Worm (Caenorhabditis elegans) whole organism, L3 larva: ENCODE measurements around the gene ZK353.9.

Experiments used
- R02D3.7 ChIP-seq: fragments of 150-350 bp; optimal IDR thresholded peaks from 2 replicates; lab custom pipeline; 2014; ENCODE audit warnings: missing biosample characterization, missing genetic modification characterization
- ZK546.5 ChIP-seq: sonication (generic microtip); optimal IDR thresholded peaks from 2 replicates; lab custom pipeline; 2017; ENCODE audit warnings: missing biosample characterization, missing genetic modification characterization
- aly-2 ChIP-seq: fragments of 150-350 bp; optimal IDR thresholded peaks from 2 replicates; lab custom pipeline; 2014; ENCODE audit warnings: missing biosample characterization, missing genetic modification characterization
- ama-1 ChIP-seq: fragments of 150-350 bp; optimal IDR thresholded peaks from 2 replicates; lab custom pipeline; 2018
- ceh-28 ChIP-seq: fragments of 150-350 bp; optimal IDR thresholded peaks from 2 replicates; lab custom pipeline; 2014; ENCODE audit warnings: missing biosample characterization, missing genetic modification reagents, missing genetic modification characterization
- ceh-9 ChIP-seq: sonication (generic microtip); optimal IDR thresholded peaks from 2 replicates; lab custom pipeline; 2018; ENCODE audit warnings: missing biosample characterization, missing genetic modification characterization
- daf-12 ChIP-seq: fragments of 150-350 bp; optimal IDR thresholded peaks from 2 replicates; lab custom pipeline; 2014; ENCODE audit warnings: missing biosample characterization, missing genetic modification reagents, missing genetic modification characterization
- egl-27 ChIP-seq: sonication (generic microtip); optimal IDR thresholded peaks from 4 replicates; lab custom pipeline; 2017; ENCODE audit warnings: missing biosample characterization, missing genetic modification reagents, missing genetic modification characterization
- egl-5 ChIP-seq: fragments of 150-350 bp; optimal IDR thresholded peaks from 2 replicates; lab custom pipeline; 2017; ENCODE audit warnings: missing biosample characterization, missing genetic modification reagents, missing genetic modification characterization, inconsistent platforms
- elt-1 ChIP-seq: fragments of 150-350 bp; optimal IDR thresholded peaks from 2 replicates; lab custom pipeline; 2014; ENCODE audit warnings: missing biosample characterization, missing genetic modification characterization
- elt-2 ChIP-seq: sonication (generic microtip); optimal IDR thresholded peaks from 2 replicates; lab custom pipeline; 2016; ENCODE audit warnings: missing genetic modification reagents, mild to moderate bottlenecking, missing genetic modification characterization, missing compliant biosample characterization
- elt-3 ChIP-seq, 3 experiments: fragments of 150-350 bp in 1 of 3; sonication (generic microtip) in 2 of 3; optimal IDR thresholded peaks; 2 replicates in 2 of 3; 4 replicates in 1 of 3; lab custom pipeline; 2014 to 2017; ENCODE audit warnings: missing biosample characterization in 3 of 3, missing genetic modification characterization in 3 of 3
- eor-1 ChIP-seq, 2 experiments: fragments of 150-350 bp; optimal IDR thresholded peaks; 2 replicates each; lab custom pipeline; 2014 to 2018; ENCODE audit warnings: missing biosample characterization in 2 of 2, missing genetic modification characterization in 2 of 2
- fkh-10 ChIP-seq: sonication (generic microtip); optimal IDR thresholded peaks from 2 replicates; lab custom pipeline; 2017; ENCODE audit warnings: missing biosample characterization, missing genetic modification reagents, missing genetic modification characterization
- fkh-2 ChIP-seq: fragments of 150-350 bp; optimal IDR thresholded peaks from 2 replicates; lab custom pipeline; 2014; ENCODE audit warnings: missing biosample characterization, missing genetic modification reagents, missing genetic modification characterization
- fos-1 ChIP-seq: fragments of 150-350 bp; optimal IDR thresholded peaks from 2 replicates; lab custom pipeline; 2014; ENCODE audit warnings: missing biosample characterization, missing genetic modification characterization
- hmg-11 ChIP-seq: sonication (generic microtip); optimal IDR thresholded peaks from 2 replicates; lab custom pipeline; 2016; ENCODE audit warnings: missing genetic modification characterization, missing compliant biosample characterization
- lin-15B ChIP-seq: fragments of 150-350 bp; optimal IDR thresholded peaks from 2 replicates; lab custom pipeline; 2014; ENCODE audit warnings: missing biosample characterization, missing genetic modification characterization
- lin-39 ChIP-seq: fragments of 150-350 bp; optimal IDR thresholded peaks from 2 replicates; lab custom pipeline; 2018; ENCODE audit warnings: missing biosample characterization, missing genetic modification reagents, missing genetic modification characterization
- lsy-12 ChIP-seq: sonication (generic microtip); optimal IDR thresholded peaks from 2 replicates; lab custom pipeline; 2016; ENCODE audit warnings: mild to moderate bottlenecking, missing genetic modification characterization, missing compliant biosample characterization
- mdl-1 ChIP-seq: fragments of 150-350 bp; optimal IDR thresholded peaks from 2 replicates; lab custom pipeline; 2014; ENCODE audit warnings: missing biosample characterization, missing genetic modification characterization
- mml-1 ChIP-seq: fragments of 150-350 bp; sonication (generic microtip); optimal IDR thresholded peaks from 3 replicates; lab custom pipeline; 2014; ENCODE audit warnings: missing biosample characterization, missing genetic modification characterization
- nfya-1 ChIP-seq: sonication (generic microtip); optimal IDR thresholded peaks from 2 replicates; lab custom pipeline; 2017; ENCODE audit warnings: missing genetic modification characterization, mild to moderate bottlenecking, missing compliant biosample characterization, antibody characterized with exemption, moderate library complexity; ENCODE audit not compliant: insufficient read depth
- nhr-11 ChIP-seq: fragments of 150-350 bp; optimal IDR thresholded peaks from 2 replicates; lab custom pipeline; 2014; ENCODE audit warnings: missing biosample characterization, missing genetic modification characterization
- nhr-12 ChIP-seq: fragments of 150-350 bp; optimal IDR thresholded peaks from 2 replicates; lab custom pipeline; 2014; ENCODE audit warnings: missing biosample characterization, missing genetic modification characterization
- nhr-23 ChIP-seq: fragments of 150-350 bp; optimal IDR thresholded peaks from 2 replicates; lab custom pipeline; 2014; ENCODE audit warnings: missing biosample characterization, missing genetic modification reagents, missing genetic modification characterization
- nhr-237 ChIP-seq: fragments of 150-350 bp; optimal IDR thresholded peaks from 2 replicates; lab custom pipeline; 2014; ENCODE audit warnings: missing biosample characterization, missing genetic modification characterization
- nhr-25 ChIP-seq: sonication (generic microtip); optimal IDR thresholded peaks from 2 replicates; lab custom pipeline; 2017; ENCODE audit warnings: missing biosample characterization, missing genetic modification characterization
- nhr-28 ChIP-seq: fragments of 150-350 bp; optimal IDR thresholded peaks from 2 replicates; lab custom pipeline; 2014; ENCODE audit warnings: missing biosample characterization, missing genetic modification characterization
- nhr-43 ChIP-seq: sonication (generic microtip); optimal IDR thresholded peaks from 2 replicates; lab custom pipeline; 2016; ENCODE audit warnings: mild to moderate bottlenecking, missing genetic modification characterization, missing compliant biosample characterization; ENCODE audit not compliant: poor library complexity, severe bottlenecking
- nhr-76 ChIP-seq: fragments of 150-350 bp; sonication (generic microtip); optimal IDR thresholded peaks from 5 replicates; lab custom pipeline; 2014; ENCODE audit warnings: missing biosample characterization, missing genetic modification characterization
- nhr-77 ChIP-seq: fragments of 150-350 bp; optimal IDR thresholded peaks from 2 replicates; lab custom pipeline; 2014; ENCODE audit warnings: missing biosample characterization, missing genetic modification characterization
- pha-4 ChIP-seq: fragments of 150-350 bp; optimal IDR thresholded peaks from 2 replicates; lab custom pipeline; 2014; ENCODE audit warnings: missing biosample characterization, missing genetic modification reagents, missing genetic modification characterization
- pqm-1 ChIP-seq: fragments of 150-350 bp; optimal IDR thresholded peaks from 2 replicates; lab custom pipeline; 2017; ENCODE audit warnings: missing biosample characterization, missing genetic modification characterization, inconsistent platforms
- sea-2 ChIP-seq: fragments of 150-350 bp; sonication (generic microtip); optimal IDR thresholded peaks from 4 replicates; lab custom pipeline; 2014; ENCODE audit warnings: missing biosample characterization, missing genetic modification reagents, missing genetic modification characterization
- skn-1 ChIP-seq: fragments of 150-350 bp; optimal IDR thresholded peaks from 2 replicates; lab custom pipeline; 2014; ENCODE audit warnings: missing biosample characterization, missing genetic modification characterization
- snpc-4 ChIP-seq: fragments of 150-350 bp; optimal IDR thresholded peaks from 2 replicates; lab custom pipeline; 2014; ENCODE audit warnings: missing biosample characterization, missing genetic modification characterization
- tbx-2 ChIP-seq: sonication (generic microtip); optimal IDR thresholded peaks from 2 replicates; lab custom pipeline; 2016; ENCODE audit warnings: mild to moderate bottlenecking, missing genetic modification characterization, missing compliant biosample characterization
- unc-39 ChIP-seq: sonication (generic microtip); optimal IDR thresholded peaks from 4 replicates; lab custom pipeline; 2017; ENCODE audit warnings: missing biosample characterization, missing genetic modification characterization
- zag-1 ChIP-seq: fragments of 150-350 bp; optimal IDR thresholded peaks from 2 replicates; lab custom pipeline; 2014; ENCODE audit warnings: missing biosample characterization, missing genetic modification characterization
- ztf-11 ChIP-seq: fragments of 150-350 bp; optimal IDR thresholded peaks from 2 replicates; lab custom pipeline; 2014; ENCODE audit warnings: missing biosample characterization, missing genetic modification characterization
- ztf-4 ChIP-seq: fragments of 150-350 bp; optimal IDR thresholded peaks from 2 replicates; lab custom pipeline; 2014; ENCODE audit warnings: missing biosample characterization, missing genetic modification characterization

ZK353.9 gene

ce11 chrIII:8443557-8444131 is 34.3 kb downstream of the ZK353.9 start, which contains the start of gene ufbp-1 (continued):
- peak; percentile 94 for TF ChIP-seq nfya-1

- TF ChIP-seq R02D3.7 (tag; lab: Kevin White, UChicago) (no peak), skn-1 (tag; lab: Kevin White, UChicago) (no peak), ama-1 (lab: Kevin White, UChicago) (peak; percentile 27)
- TF ChIP-seq, all 47 proteins: peak for 1
These were observed 35.3 kb downstream of the ZK353.9 start for ce11 chrIII:8444433-8445090.

- TF ChIP-seq ama-1 (lab: Kevin White, UChicago) (peak; percentile 81), elt-2 (tag; lab: Kevin White, UChicago) (no peak), fkh-10 (GFP tag; lab: Kevin White, UChicago) (no peak), pha-4 (tag; lab: Kevin White, UChicago) (peak; percentile 16)
These were observed 36.8 kb downstream of the ZK353.9 start for ce11 chrIII:8446061-8446460.

DNA sequence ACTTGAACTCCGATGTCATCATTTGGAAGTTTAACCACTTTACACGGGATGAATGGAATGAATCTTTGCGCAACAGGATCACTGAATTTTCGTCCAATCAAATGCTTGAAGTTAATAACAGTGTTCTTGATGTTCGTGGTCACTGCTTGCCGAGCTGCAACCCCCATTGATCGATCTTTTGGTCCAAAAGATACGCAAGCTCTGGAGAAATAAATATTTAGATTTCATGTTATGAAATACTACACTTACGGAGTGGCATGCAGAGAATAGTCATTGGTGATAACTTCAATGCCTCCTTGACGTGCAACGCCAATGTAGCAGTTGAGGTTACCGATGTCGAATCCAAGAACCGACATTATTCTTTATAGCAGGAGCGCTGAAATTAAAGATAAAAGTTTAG is 37.2 kb downstream of the ZK353.9 start, which contains the start of gene hsp-110:
TSS of gene hsp-110 (minus strand) at position 376 of the 400 bp plus-strand sequence.
- TF ChIP-seq lsy-12 (tag; lab: Kevin White, UChicago) (no peak), fkh-2 (tag; lab: Kevin White, UChicago) (no peak), tbx-2 (tag; lab: Kevin White, UChicago) (no peak), snpc-4 (tag; lab: Kevin White, UChicago) (no peak), nhr-28 (no peak), ceh-28 (no peak), ZK546.5 (tag; lab: Kevin White, UChicago) (no peak), R02D3.7 (tag; lab: Kevin White, UChicago) (no peak), lin-15B (tag; lab: Kevin White, UChicago) (no peak), unc-39 (no peak), pqm-1 (tag; lab: Kevin White, UChicago) (no peak), daf-12 (tag; lab: Kevin White, UChicago) (no peak), nhr-237 (no peak), nhr-12 (no peak), skn-1 (tag; lab: Kevin White, UChicago) (no peak), fkh-10 (GFP tag; lab: Kevin White, UChicago) (no peak), aly-2 (tag; lab: Kevin White, UChicago) (no peak), nhr-25 (tag; lab: Kevin White, UChicago) (no peak), ama-1 (lab: Kevin White, UChicago) (no peak)

DNA sequence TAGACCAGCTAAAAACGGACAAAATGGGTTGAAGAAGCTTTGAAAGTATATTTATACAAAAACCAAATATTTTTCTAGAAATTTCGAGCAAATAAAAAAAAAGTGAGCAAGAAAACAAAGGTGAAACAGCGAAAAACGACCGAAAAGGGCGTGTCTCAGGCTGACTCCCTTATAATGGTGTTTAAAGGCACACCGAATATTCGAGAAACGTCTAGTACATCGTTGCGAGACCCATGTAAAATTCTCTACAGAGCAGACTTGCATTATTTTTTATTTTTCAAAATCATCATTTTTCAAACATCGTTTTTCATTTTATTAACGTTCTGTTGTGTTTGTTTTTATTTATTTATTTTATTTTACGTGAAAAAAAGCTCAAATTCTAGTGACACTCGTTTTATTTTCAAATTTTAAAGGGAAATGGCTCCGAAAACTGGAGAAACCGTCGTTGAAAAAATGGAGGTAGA is 37.7 kb downstream of the ZK353.9 start, which contains the start of gene rpn-3:
TSS of gene rpn-3 (plus strand) at position 414 of the 464 bp plus-strand sequence.
- peak; percentile 93 for TF ChIP-seq lin-39
- TF ChIP-seq unc-39, result no peak
- TF ChIP-seq ztf-11, result no peak
- TF ChIP-seq zag-1 (tag; lab: Kevin White, UChicago), result no peak
- TF ChIP-seq nhr-11 (tag; lab: Kevin White, UChicago), result peak; percentile 92
- TF ChIP-seq sea-2 (GFP tag; lab: Kevin White, UChicago), result peak; percentile 98
- peak; percentile 60 for TF ChIP-seq elt-1 (tag; lab: Kevin White, UChicago)
- TF ChIP-seq lsy-12 (tag; lab: Kevin White, UChicago), result peak; percentile 98
- peak; percentile 93 for TF ChIP-seq ama-1 (lab: Kevin White, UChicago)
- TF ChIP-seq elt-3 (tag; optimal IDR thresholded peaks at IDR 0.05; lab: Kevin White, UChicago), result peak in 1 of 3 experiments; percentile 19
- peak; percentile 95 for TF ChIP-seq hmg-11 (tag; lab: Kevin White, UChicago)
- TF ChIP-seq elt-2 (tag; lab: Kevin White, UChicago), result peak; percentile 70
- peak; percentile 100 for TF ChIP-seq pha-4 (tag; lab: Kevin White, UChicago)
- peak; percentile 98 for TF ChIP-seq nhr-23
- peak; percentile 70 for TF ChIP-seq fkh-2 (tag; lab: Kevin White, UChicago)
- no peak for TF ChIP-seq ceh-9 (tag; lab: Kevin White, UChicago)
- TF ChIP-seq mdl-1 (tag; lab: Kevin White, UChicago), result no peak
- peak; percentile 51 for TF ChIP-seq fos-1 (tag; lab: Kevin White, UChicago)
- peak; percentile 59 for TF ChIP-seq mml-1 (tag; lab: Kevin White, UChicago)
- TF ChIP-seq ZK546.5 (tag; lab: Kevin White, UChicago), result peak; percentile 43
- peak; percentile 80 for TF ChIP-seq egl-5 (tag; lab: Kevin White, UChicago)
- TF ChIP-seq nhr-77 (tag; lab: Kevin White, UChicago), result peak; percentile 85
- TF ChIP-seq egl-27, result peak; percentile 56
- TF ChIP-seq aly-2 (tag; lab: Kevin White, UChicago), result no peak
- TF ChIP-seq nhr-43, result peak; percentile 94
- TF ChIP-seq pqm-1 (tag; lab: Kevin White, UChicago), result peak; percentile 91
- peak; percentile 79 for TF ChIP-seq nhr-76 (tag; lab: Kevin White, UChicago)
- TF ChIP-seq skn-1 (tag; lab: Kevin White, UChicago), result peak; percentile 100
- TF ChIP-seq eor-1 (tag; optimal IDR thresholded peaks at IDR 0.05; lab: Kevin White, UChicago), result peak in 1 of 2 experiments; percentile 89
- TF ChIP-seq ztf-4 (tag; lab: Kevin White, UChicago), result peak; percentile 65
- peak; percentile 82 for TF ChIP-seq tbx-2 (tag; lab: Kevin White, UChicago)
- TF ChIP-seq nhr-28, result peak; percentile 47
